Worm (Caenorhabditis elegans) whole organism, late embryonic: Measurements from ENCODE around the gene fem-1.

Source experiments
- C08G9.2 ChIP-seq: sonication (generic microtip); optimal IDR thresholded peaks from 2 replicates; lab custom pipeline; 2016; ENCODE audit warnings: mild to moderate bottlenecking, missing genetic modification characterization, moderate library complexity, missing compliant biosample characterization
- C38D4.7 ChIP-seq: fragments of 200-800 bp; sonication (Bioruptor generic); optimal IDR thresholded peaks from 2 replicates; lab custom pipeline; 2018; ENCODE audit warnings: mild to moderate bottlenecking, missing genetic modification characterization, moderate library complexity, missing compliant biosample characterization
- K02D7.2 ChIP-seq: sonication (generic microtip); optimal IDR thresholded peaks from 2 replicates; lab custom pipeline; 2017; ENCODE audit warnings: mild to moderate bottlenecking, missing genetic modification characterization, missing compliant biosample characterization
- K09A11.1 ChIP-seq: sonication (generic microtip); optimal IDR thresholded peaks from 2 replicates; lab custom pipeline; 2017; ENCODE audit warnings: antibody characterized with exemption, mild to moderate bottlenecking, missing genetic modification characterization, missing compliant biosample characterization; ENCODE audit not compliant: insufficient read depth
- ama-1 ChIP-seq: fragments of 150-350 bp; optimal IDR thresholded peaks from 2 replicates; lab custom pipeline; 2014
- ceh-14 ChIP-seq: sonication (generic microtip); optimal IDR thresholded peaks from 2 replicates; lab custom pipeline; 2016; ENCODE audit warnings: missing genotype, missing genetic modification characterization, missing compliant biosample characterization
- ceh-2 ChIP-seq: sonication (generic microtip); optimal IDR thresholded peaks from 2 replicates; lab custom pipeline; 2016; ENCODE audit warnings: missing genotype, missing genetic modification characterization, missing compliant biosample characterization
- ceh-24 ChIP-seq: sonication (generic microtip); optimal IDR thresholded peaks from 2 replicates; lab custom pipeline; 2016; ENCODE audit warnings: mild to moderate bottlenecking, missing genetic modification characterization, missing compliant biosample characterization
- ceh-31 ChIP-seq: sonication (generic microtip); optimal IDR thresholded peaks from 2 replicates; lab custom pipeline; 2016; ENCODE audit warnings: missing genetic modification characterization, missing compliant biosample characterization
- ceh-34 ChIP-seq: sonication (generic microtip); optimal IDR thresholded peaks from 2 replicates; lab custom pipeline; 2016; ENCODE audit warnings: mild to moderate bottlenecking, missing genetic modification characterization, missing compliant biosample characterization
- ceh-45 ChIP-seq: fragments of 200-800 bp; sonication (Bioruptor generic); IDR thresholded peaks from 2 replicates; pipeline ENCODE4 v1.3.6; 2022; ENCODE audit warnings: missing genetic modification reagents, missing genetic modification characterization, missing compliant biosample characterization
- ceh-48 ChIP-seq: sonication (generic microtip); optimal IDR thresholded peaks from 2 replicates; lab custom pipeline; 2016; ENCODE audit warnings: missing genetic modification characterization, inconsistent platforms, missing compliant biosample characterization
- dmd-4 ChIP-seq: sonication (generic microtip); optimal IDR thresholded peaks from 2 replicates; lab custom pipeline; 2016; ENCODE audit warnings: borderline replicate concordance, missing genetic modification characterization, missing compliant biosample characterization
- dve-1 ChIP-seq: sonication (generic microtip); optimal IDR thresholded peaks from 2 replicates; lab custom pipeline; 2017; ENCODE audit warnings: antibody characterized with exemption, mild to moderate bottlenecking, missing genetic modification characterization, missing compliant biosample characterization
- elt-4 ChIP-seq: sonication (generic microtip); optimal IDR thresholded peaks from 2 replicates; lab custom pipeline; 2016; ENCODE audit warnings: missing genetic modification characterization, missing compliant biosample characterization
- fkh-10 ChIP-seq: fragments of 150-350 bp; optimal IDR thresholded peaks from 2 replicates; lab custom pipeline; 2014; ENCODE audit warnings: missing biosample characterization, missing genetic modification reagents, missing genetic modification characterization
- fkh-6 ChIP-seq: sonication (generic microtip); optimal IDR thresholded peaks from 2 replicates; lab custom pipeline; 2016; ENCODE audit warnings: missing genetic modification characterization, missing compliant biosample characterization
- hlh-13 ChIP-seq: fragments of 200-800 bp; sonication (Bioruptor generic); optimal IDR thresholded peaks from 2 replicates; lab custom pipeline; 2018; ENCODE audit warnings: mild to moderate bottlenecking, missing genetic modification characterization, missing compliant biosample characterization
- hlh-15 ChIP-seq: sonication (generic microtip); optimal IDR thresholded peaks from 2 replicates; lab custom pipeline; 2016; ENCODE audit warnings: missing genetic modification characterization, missing compliant biosample characterization
- hlh-6 ChIP-seq: sonication (generic microtip); optimal IDR thresholded peaks from 2 replicates; lab custom pipeline; 2016; ENCODE audit warnings: missing genotype, missing genetic modification characterization, missing compliant biosample characterization
- nfya-1 ChIP-seq: sonication (generic microtip); optimal IDR thresholded peaks from 2 replicates; lab custom pipeline; 2017; ENCODE audit warnings: missing genetic modification characterization, mild to moderate bottlenecking, missing compliant biosample characterization, antibody characterized with exemption, moderate library complexity
- odd-2 ChIP-seq: sonication (generic microtip); optimal IDR thresholded peaks from 2 replicates; lab custom pipeline; 2017; ENCODE audit warnings: antibody characterized with exemption, mild to moderate bottlenecking, missing genetic modification characterization, missing compliant biosample characterization
- pag-3 ChIP-seq: sonication (generic microtip); optimal IDR thresholded peaks from 2 replicates; lab custom pipeline; 2016; ENCODE audit warnings: missing compliant biosample characterization, missing genetic modification characterization, borderline replicate concordance
- pat-9 ChIP-seq: fragments of 200-800 bp; sonication (Bioruptor generic); optimal IDR thresholded peaks from 2 replicates; lab custom pipeline; 2018; ENCODE audit warnings: mild to moderate bottlenecking, missing genetic modification characterization, moderate library complexity, missing compliant biosample characterization
- pha-4 ChIP-seq: fragments of 150-350 bp; optimal IDR thresholded peaks from 2 replicates; lab custom pipeline; 2018; ENCODE audit warnings: missing biosample characterization, missing genetic modification reagents, missing genetic modification characterization
- pqm-1 ChIP-seq: sonication (generic microtip); optimal IDR thresholded peaks from 2 replicates; lab custom pipeline; 2016; ENCODE audit warnings: missing genetic modification characterization, missing compliant biosample characterization
- pros-1 ChIP-seq: fragments of 150-350 bp; optimal IDR thresholded peaks from 2 replicates; lab custom pipeline; 2014; ENCODE audit warnings: missing biosample characterization, missing genetic modification reagents, missing genetic modification characterization
- ref-2 ChIP-seq: sonication (generic microtip); optimal IDR thresholded peaks from 2 replicates; lab custom pipeline; 2016; ENCODE audit warnings: missing genetic modification characterization, missing compliant biosample characterization
- rnt-1 ChIP-seq: sonication (generic microtip); optimal IDR thresholded peaks from 2 replicates; lab custom pipeline; 2016; ENCODE audit warnings: missing genetic modification characterization, missing compliant biosample characterization
- sdc-2 ChIP-seq: sonication (generic microtip); optimal IDR thresholded peaks from 2 replicates; lab custom pipeline; 2016; ENCODE audit warnings: missing genotype, missing genetic modification characterization, missing compliant biosample characterization
- sox-2 ChIP-seq: fragments of 200-800 bp; sonication (Bioruptor generic); IDR thresholded peaks from 2 replicates; pipeline ENCODE4 v1.3.6; 2022; ENCODE audit warnings: missing genetic modification reagents, missing genetic modification characterization, missing compliant biosample characterization
- sox-4 ChIP-seq: sonication (generic microtip); optimal IDR thresholded peaks from 2 replicates; lab custom pipeline; 2017; ENCODE audit warnings: mild to moderate bottlenecking, missing genetic modification characterization, inconsistent platforms, missing compliant biosample characterization
- syd-9 ChIP-seq: sonication (generic microtip); optimal IDR thresholded peaks from 2 replicates; lab custom pipeline; 2016; ENCODE audit warnings: mild to moderate bottlenecking, missing genetic modification characterization, moderate library complexity, missing compliant biosample characterization
- unc-3 ChIP-seq, 2 experiments: fragments of 200-800 bp in 1 of 2; sonication (Bioruptor generic) in 1 of 2; sonication (generic microtip) in 1 of 2; conservative IDR thresholded peaks in 1 of 2; optimal IDR thresholded peaks in 1 of 2; 2 replicates each; pipeline versions ENCODE4 v1.3.6 to Lab custom; 2016 to 2022; ENCODE audit warnings: missing compliant biosample characterization in 2 of 2, missing genetic modification characterization in 2 of 2, missing genetic modification reagents in 1 of 2
- unc-86 ChIP-seq: sonication (generic microtip); optimal IDR thresholded peaks from 2 replicates; lab custom pipeline; 2016; ENCODE audit warnings: missing genetic modification characterization, missing compliant biosample characterization
- ztf-16 ChIP-seq: sonication (generic microtip); optimal IDR thresholded peaks from 2 replicates; lab custom pipeline; 2017; ENCODE audit warnings: missing genetic modification characterization, missing compliant biosample characterization

The fem-1 gene

ce11 chrIV:5564293-5564692 lies 26.5 kb upstream of the fem-1 start:
- TF ChIP-seq ceh-45 (GFP tag; lab: Robert Waterston, UW) (no peak), unc-3 (GFP tag; conservative IDR thresholded peaks at IDR 0.05; lab: Robert Waterston, UW) (no peak), unc-3 (tag; optimal IDR thresholded peaks at IDR 0.05; lab: Kevin White, UChicago) (no peak), unc-86 (tag; lab: Kevin White, UChicago) (no peak), ceh-34 (tag; lab: Kevin White, UChicago) (no peak)

- TF ChIP-seq rnt-1 (tag; lab: Kevin White, UChicago) = no peak
- TF ChIP-seq K09A11.1 (tag; lab: Kevin White, UChicago) = no peak
- no peak for TF ChIP-seq fkh-6 (tag; lab: Kevin White, UChicago)
- no peak for TF ChIP-seq pha-4
- TF ChIP-seq pag-3 = no peak
- TF ChIP-seq ceh-14 (tag; lab: Kevin White, UChicago) = no peak
These were observed 25.5 kb upstream of the fem-1 start for ce11 chrIV:5563280-5563679.

ce11 chrIV:5561497-5562155 lies 23.9 kb upstream of the fem-1 start:
- TF ChIP-seq ceh-31 (peak; percentile 36), ref-2 (tag; lab: Kevin White, UChicago) (peak; percentile 63), fkh-6 (tag; lab: Kevin White, UChicago) (no peak), pha-4 (no peak), C38D4.7 (no peak), nfya-1 (tag; lab: Kevin White, UChicago) (peak; percentile 39), pqm-1 (tag; lab: Kevin White, UChicago) (no peak), sox-2 (GFP tag; lab: Robert Waterston, UW) (peak; percentile 52; the same call in 1 of the 2 replicates), ama-1 (peak; percentile 59), dmd-4 (tag; lab: Kevin White, UChicago) (no peak), pat-9 (tag; lab: Kevin White, UChicago) (no peak), syd-9 (tag; lab: Kevin White, UChicago) (no peak)

ce11 chrIV:5561059-5561458 lies 23.3 kb upstream of the fem-1 start:
- no peak for TF ChIP-seq elt-4 (tag; lab: Kevin White, UChicago)
- peak; percentile 3 for TF ChIP-seq pros-1 (tag; lab: Kevin White, UChicago)
- TF ChIP-seq odd-2 (tag; lab: Kevin White, UChicago) = no peak
- TF ChIP-seq unc-86 (tag; lab: Kevin White, UChicago) = no peak

ce11 chrIV:5554168-5554567 lies 16.4 kb upstream of the fem-1 start:
- no peak for TF ChIP-seq pag-3
- TF ChIP-seq sdc-2 (tag; lab: Kevin White, UChicago) = no peak
- no peak for TF ChIP-seq ceh-48 (tag; lab: Kevin White, UChicago)
- no peak for TF ChIP-seq nfya-1 (tag; lab: Kevin White, UChicago)
- TF ChIP-seq ceh-2 (tag; lab: Kevin White, UChicago) = no peak
- no peak for TF ChIP-seq C08G9.2
- no peak for TF ChIP-seq rnt-1 (tag; lab: Kevin White, UChicago)
- no peak for TF ChIP-seq odd-2 (tag; lab: Kevin White, UChicago)
- TF ChIP-seq ceh-24 (tag; lab: Kevin White, UChicago) = no peak
- no peak for TF ChIP-seq dve-1 (tag; lab: Kevin White, UChicago)
- TF ChIP-seq sox-4 (tag; lab: Kevin White, UChicago) = no peak
- TF ChIP-seq C38D4.7 = no peak
- TF ChIP-seq hlh-15 = no peak
- TF ChIP-seq K02D7.2 = no peak
- TF ChIP-seq ztf-16 (tag; lab: Kevin White, UChicago) = no peak
- no peak for TF ChIP-seq hlh-6
- no peak for TF ChIP-seq fkh-10 (GFP tag; lab: Kevin White, UChicago)
- TF ChIP-seq hlh-13 (GFP tag; lab: Kevin White, UChicago) = no peak
